Fruit fly (Drosophila melanogaster) whole organism, pupa: Measurements from ENCODE around the gene Gk2.
A peak's percentile ranks its signal among the peaks of the same experiment; 100 is the strongest.

ENCODE experiments used
- CG14655 ChIP-seq: fragments of 200-800 bp; sonication (Bioruptor generic); optimal IDR thresholded peaks from 3 replicates; lab custom pipeline; 2017; ENCODE audit warnings: mild to moderate bottlenecking, missing biosample characterization, missing genetic modification reagents, missing genetic modification characterization
- CG15710 ChIP-seq: fragments of 200-800 bp; sonication (Bioruptor generic); optimal IDR thresholded peaks from 2 replicates; lab custom pipeline; 2018; ENCODE audit warnings: missing biosample characterization, mild to moderate bottlenecking, missing genetic modification characterization, moderate library complexity
- CG17806 ChIP-seq: fragments of 200-800 bp; sonication (Bioruptor generic); optimal IDR thresholded peaks from 2 replicates; lab custom pipeline; 2018; ENCODE audit warnings: missing biosample characterization, mild to moderate bottlenecking, missing genetic modification characterization, moderate library complexity
- CG32121 ChIP-seq: fragments of 200-800 bp; sonication (Bioruptor generic); IDR thresholded peaks from 2 replicates; pipeline ENCODE4 v1.3.6; 2022; ENCODE audit warnings: missing biosample characterization, missing genetic modification characterization
- CG8159 ChIP-seq: fragments of 200-800 bp; sonication (Bioruptor generic); optimal IDR thresholded peaks from 3 replicates; lab custom pipeline; 2018; ENCODE audit warnings: missing biosample characterization, mild to moderate bottlenecking, missing genetic modification characterization, moderate library complexity
- Pif1B ChIP-seq: fragments of 200-800 bp; sonication (Bioruptor generic); optimal IDR thresholded peaks from 3 replicates; lab custom pipeline; 2016; ENCODE audit warnings: missing biosample characterization, missing genetic modification characterization
- Snoo ChIP-seq: fragments of 200-800 bp; sonication (Bioruptor generic); optimal IDR thresholded peaks from 3 replicates; lab custom pipeline; 2017; ENCODE audit warnings: missing biosample characterization, mild to moderate bottlenecking, missing genetic modification characterization, inconsistent platforms
- gl ChIP-seq: fragments of 200-800 bp; sonication (Bioruptor generic); optimal IDR thresholded peaks from 2 replicates; lab custom pipeline; 2018; ENCODE audit warnings: missing biosample characterization, mild to moderate bottlenecking, missing genetic modification characterization
- rn ChIP-seq: fragments of 200-800 bp; sonication (Bioruptor generic); IDR thresholded peaks from 2 replicates; pipeline ENCODE4 v1.3.6; 2022; ENCODE audit warnings: missing biosample characterization, missing genetic modification characterization

dm6 chr3L:1754262-1754661 is 16.1 kb downstream of the Gk2 start:
- TF ChIP-seq CG17806, result no peak
- TF ChIP-seq CG14655 (GFP tag; lab: Kevin White, UChicago), result no peak
- no peak for TF ChIP-seq CG32121 (GFP tag; lab: Robert Waterston, UW)
- TF ChIP-seq gl (tag; lab: Kevin White, UChicago), result peak; percentile 51
- TF ChIP-seq CG15710 (tag; lab: Kevin White, UChicago), result no peak
- no peak for TF ChIP-seq Snoo
- no peak for TF ChIP-seq Pif1B (GFP tag; lab: Kevin White, UChicago)
- TF ChIP-seq CG8159 (tag; lab: Kevin White, UChicago), result no peak
- no peak for TF ChIP-seq rn (GFP tag; lab: Robert Waterston, UW)
